Fruit fly (Drosophila melanogaster) whole organism, embryonic: ENCODE measurements around the gene CG32170.

ENCODE experiments used
- Atf-2 ChIP-seq: fragments of 200-800 bp; sonication (Bioruptor generic); optimal IDR thresholded peaks from 2 replicates; lab custom pipeline; 2016; ENCODE audit warnings: missing biosample characterization, missing genetic modification characterization
- B-H2 ChIP-seq: fragments of 200-800 bp; sonication (Bioruptor generic); optimal IDR thresholded peaks from 2 replicates; lab custom pipeline; 2018; ENCODE audit warnings: missing biosample characterization, mild to moderate bottlenecking, missing genetic modification characterization
- CG11560 ChIP-seq: fragments of 200-800 bp; sonication (Bioruptor generic); IDR thresholded peaks from 3 replicates; pipeline ENCODE4 v1.3.6; 2022; ENCODE audit warnings: missing biosample characterization, missing genetic modification characterization
- CG12659 ChIP-seq: fragments of 200-800 bp; sonication (Bioruptor generic); optimal IDR thresholded peaks from 3 replicates; lab custom pipeline; 2017; ENCODE audit warnings: mild to moderate bottlenecking, missing biosample characterization, missing genetic modification reagents, missing genetic modification characterization
- CG13775 ChIP-seq: fragments of 200-800 bp; sonication (Bioruptor generic); optimal IDR thresholded peaks from 3 replicates; lab custom pipeline; 2017; ENCODE audit warnings: missing biosample characterization, mild to moderate bottlenecking, missing genetic modification characterization
- CG14441 ChIP-seq: fragments of 200-800 bp; sonication (Bioruptor generic); IDR thresholded peaks from 2 replicates; pipeline ENCODE4 v1.3.6; 2022; ENCODE audit warnings: missing biosample characterization, missing genetic modification characterization
- CG15011 ChIP-seq: fragments of 200-800 bp; sonication (Bioruptor generic); optimal IDR thresholded peaks from 3 replicates; lab custom pipeline; 2018; ENCODE audit warnings: missing biosample characterization, mild to moderate bottlenecking, missing genetic modification characterization
- CG15269 ChIP-seq: fragments of 200-800 bp; sonication (Bioruptor generic); optimal IDR thresholded peaks from 2 replicates; lab custom pipeline; 2018; ENCODE audit warnings: missing biosample characterization, mild to moderate bottlenecking, missing genetic modification characterization, moderate library complexity
- CG1603 ChIP-seq: fragments of 200-800 bp; sonication (Bioruptor generic); optimal IDR thresholded peaks from 2 replicates; lab custom pipeline; 2019; ENCODE audit warnings: missing biosample characterization, mild to moderate bottlenecking, missing genetic modification characterization, moderate library complexity
- CG17829 ChIP-seq: fragments of 200-800 bp; optimal IDR thresholded peaks from 2 replicates; lab custom pipeline; 2019; ENCODE audit warnings: missing biosample characterization, mild to moderate bottlenecking, missing genetic modification characterization, moderate library complexity
- CG34422 ChIP-seq: fragments of 200-800 bp; sonication (Bioruptor generic); IDR thresholded peaks from 3 replicates; pipeline ENCODE4 v1.3.6; 2022; ENCODE audit warnings: missing biosample characterization, missing genetic modification characterization
- CG3995 ChIP-seq: fragments of 200-800 bp; sonication (Bioruptor generic); optimal IDR thresholded peaks from 3 replicates; lab custom pipeline; 2016; ENCODE audit warnings: missing biosample characterization, missing genetic modification characterization
- CG6689 ChIP-seq: fragments of 200-800 bp; sonication (Bioruptor generic); IDR thresholded peaks from 2 replicates; pipeline ENCODE4 v1.3.6; 2022; ENCODE audit warnings: missing biosample characterization, missing genetic modification characterization
- CG8290 ChIP-seq, 3 experiments: fragments of 200-800 bp; sonication (Bioruptor generic); optimal IDR thresholded peaks; 2 replicates each; lab custom pipeline; 2016 to 2019; ENCODE audit warnings: missing biosample characterization in 3 of 3, missing genetic modification characterization in 3 of 3, mild to moderate bottlenecking in 2 of 3, moderate library complexity in 1 of 3
- Deaf1 ChIP-seq: fragments of 200-800 bp; optimal IDR thresholded peaks from 3 replicates; lab custom pipeline; 2019; ENCODE audit warnings: missing biosample characterization, mild to moderate bottlenecking, missing genetic modification characterization, moderate library complexity
- Dfd ChIP-seq, 2 experiments: fragments of >200 bp; optimal IDR thresholded peaks; 2 replicates each; lab custom pipeline; 2017; ENCODE audit warnings: missing biosample characterization in 2 of 2, missing genetic modification characterization in 2 of 2
- Doc3 ChIP-seq: fragments of 200-800 bp; sonication (Bioruptor generic); IDR thresholded peaks from 3 replicates; pipeline ENCODE4 v1.3.6; 2022; ENCODE audit warnings: missing biosample characterization, missing genetic modification characterization; ENCODE audit not compliant: partially characterized antibody
- Dp ChIP-seq: fragments of 200-800 bp; sonication (Bioruptor generic); optimal IDR thresholded peaks from 2 replicates; lab custom pipeline; 2018; ENCODE audit warnings: missing biosample characterization, mild to moderate bottlenecking, missing genetic modification characterization, moderate library complexity
- Gsc ChIP-seq: fragments of 200-800 bp; sonication (Bioruptor generic); IDR thresholded peaks from 2 replicates; pipeline ENCODE4 v1.3.6; 2022; ENCODE audit warnings: missing biosample characterization, missing genetic modification characterization
- HLH3B ChIP-seq: fragments of 200-800 bp; sonication (Bioruptor generic); IDR thresholded peaks from 2 replicates; pipeline ENCODE4 v1.3.6; 2022; ENCODE audit warnings: missing biosample characterization, missing genetic modification characterization
- HmgD ChIP-seq: fragments of 200-800 bp; sonication (Bioruptor generic); optimal IDR thresholded peaks from 3 replicates; lab custom pipeline; 2016; ENCODE audit warnings: missing biosample characterization, missing genetic modification characterization
- Med ChIP-seq: fragments of 200-800 bp; sonication (Bioruptor generic); peaks from one replicate; lab custom pipeline; 2016; ENCODE audit warnings: missing biosample characterization, missing genetic modification characterization, mild to moderate bottlenecking, inconsistent platforms, moderate library complexity
- Neu2 ChIP-seq: fragments of 200-800 bp; sonication (Bioruptor generic); optimal IDR thresholded peaks from 3 replicates; lab custom pipeline; 2016; ENCODE audit warnings: missing biosample characterization, missing genetic modification characterization, borderline replicate concordance
- Nf-YC ChIP-seq: fragments of 200-800 bp; optimal IDR thresholded peaks from 3 replicates; lab custom pipeline; 2019; ENCODE audit warnings: missing biosample characterization, mild to moderate bottlenecking, missing genetic modification characterization, moderate library complexity
- NfI ChIP-seq: fragments of 200-800 bp; sonication (Bioruptor generic); optimal IDR thresholded peaks from 3 replicates; lab custom pipeline; 2018; ENCODE audit warnings: missing biosample characterization, mild to moderate bottlenecking, missing genetic modification characterization, moderate library complexity
- Sox102F ChIP-seq: fragments of 200-800 bp; sonication (Bioruptor generic); optimal IDR thresholded peaks from 2 replicates; lab custom pipeline; 2018; ENCODE audit warnings: missing biosample characterization, mild to moderate bottlenecking, missing genetic modification characterization, moderate library complexity
- Trl ChIP-seq, 3 experiments: fragments of >200 bp in 2 of 3; fragments of 200-800 bp in 1 of 3; sonication (Bioruptor generic) in 1 of 3; optimal IDR thresholded peaks; 2 replicates in 1 of 3; 3 replicates in 2 of 3; lab custom pipeline; 2016 to 2017; ENCODE audit warnings: missing biosample characterization in 1 of 3, missing genetic modification characterization in 1 of 3
- Vsx1 ChIP-seq: fragments of 200-800 bp; sonication (Bioruptor generic); optimal IDR thresholded peaks from 2 replicates; lab custom pipeline; 2017; ENCODE audit warnings: missing biosample characterization, mild to moderate bottlenecking, missing genetic modification characterization, missing genetic modification reagents
- abd-A ChIP-seq: fragments of 200-800 bp; sonication (Bioruptor generic); optimal IDR thresholded peaks from 3 replicates; lab custom pipeline; 2019; ENCODE audit warnings: missing biosample characterization, mild to moderate bottlenecking, missing genetic modification characterization, moderate library complexity
- ap ChIP-seq: fragments of 200-800 bp; sonication (Bioruptor generic); IDR thresholded peaks from 2 replicates; pipeline ENCODE4 v1.3.6; 2022; ENCODE audit warnings: missing biosample characterization, missing genetic modification characterization
- bowl ChIP-seq: fragments of 200-800 bp; sonication (Bioruptor generic); IDR thresholded peaks from 2 replicates; pipeline ENCODE4 v1.3.6; 2022; ENCODE audit warnings: missing biosample characterization, missing genetic modification characterization
- cg ChIP-seq: fragments of 200-800 bp; sonication (Bioruptor generic); optimal IDR thresholded peaks from 3 replicates; lab custom pipeline; 2019; ENCODE audit warnings: missing biosample characterization, mild to moderate bottlenecking, missing genetic modification characterization, moderate library complexity
- chinmo ChIP-seq: fragments of 200-800 bp; sonication (Bioruptor generic); IDR thresholded peaks from 4 replicates; pipeline ENCODE4 v1.3.6; 2022; ENCODE audit warnings: missing biosample characterization, missing genetic modification characterization; ENCODE audit not compliant: partially characterized antibody
- eyg ChIP-seq: fragments of 200-800 bp; sonication (Bioruptor generic); optimal IDR thresholded peaks from 3 replicates; lab custom pipeline; 2016; ENCODE audit warnings: missing biosample characterization, missing genetic modification characterization
- ftz-f1 ChIP-seq: fragments of 200-800 bp; sonication (Bioruptor generic); optimal IDR thresholded peaks from 2 replicates; lab custom pipeline; 2016; ENCODE audit warnings: missing biosample characterization, missing genetic modification characterization
- kah ChIP-seq: fragments of 200-800 bp; sonication (Bioruptor generic); optimal IDR thresholded peaks from 2 replicates; lab custom pipeline; 2018; ENCODE audit warnings: missing biosample characterization, mild to moderate bottlenecking, missing genetic modification characterization
- luna ChIP-seq: fragments of 200-800 bp; sonication (Bioruptor generic); optimal IDR thresholded peaks from 2 replicates; lab custom pipeline; 2016; ENCODE audit warnings: missing biosample characterization, missing genetic modification characterization
- nerfin-2 ChIP-seq: fragments of 200-800 bp; sonication (Bioruptor generic); IDR thresholded peaks from 2 replicates; pipeline ENCODE4 v1.3.6; 2022; ENCODE audit warnings: missing biosample characterization, missing genetic modification characterization; ENCODE audit not compliant: partially characterized antibody
- otp ChIP-seq: fragments of 200-800 bp; sonication (Bioruptor generic); IDR thresholded peaks from 3 replicates; pipeline ENCODE4, ENCODE4 v1.3.6; 2022; ENCODE audit warnings: missing biosample characterization, missing genetic modification characterization
- pan ChIP-seq, 4 experiments: fragments of >200 bp in 3 of 4; fragments of 200-800 bp in 1 of 4; sonication (Bioruptor generic) in 1 of 4; optimal IDR thresholded peaks in 3 of 4; IDR thresholded peaks in 1 of 4; 2 replicates each; pipeline versions ENCODE4 v1.3.6 to Lab custom; 2017 to 2022; ENCODE audit warnings: missing biosample characterization in 2 of 4, missing genetic modification characterization in 2 of 4, mixed read lengths in 1 of 4
- pb ChIP-seq: fragments of 200-800 bp; sonication (Bioruptor generic); optimal IDR thresholded peaks from 3 replicates; lab custom pipeline; 2016; ENCODE audit warnings: missing biosample characterization, missing genetic modification characterization
- phol ChIP-seq: fragments of 200-800 bp; sonication (Bioruptor generic); optimal IDR thresholded peaks from 3 replicates; lab custom pipeline; 2018; ENCODE audit warnings: missing biosample characterization, mild to moderate bottlenecking, missing genetic modification characterization, moderate library complexity
- prd ChIP-seq, 3 experiments: fragments of >200 bp in 2 of 3; fragments of 200-800 bp in 1 of 3; sonication (Bioruptor generic) in 1 of 3; optimal IDR thresholded peaks in 2 of 3; IDR thresholded peaks in 1 of 3; 2 replicates in 2 of 3; 3 replicates in 1 of 3; pipeline versions ENCODE4 v1.3.6 to Lab custom; 2017 to 2022; ENCODE audit warnings: missing biosample characterization in 1 of 3, missing genetic modification characterization in 1 of 3
- salm ChIP-seq: fragments of 200-800 bp; sonication (Bioruptor generic); optimal IDR thresholded peaks from 2 replicates; lab custom pipeline; 2018; ENCODE audit warnings: missing biosample characterization, mild to moderate bottlenecking, missing genetic modification characterization
- schlank ChIP-seq: fragments of 200-800 bp; sonication (Bioruptor generic); optimal IDR thresholded peaks from 2 replicates; lab custom pipeline; 2018; ENCODE audit warnings: missing biosample characterization, mild to moderate bottlenecking, missing genetic modification characterization
- sens ChIP-seq: fragments of 200-800 bp; sonication (Bioruptor generic); peaks from one replicate; lab custom pipeline; 2016; ENCODE audit warnings: missing biosample characterization, missing genetic modification characterization
- stwl ChIP-seq: fragments of 200-800 bp; sonication (Bioruptor generic); optimal IDR thresholded peaks from 3 replicates; lab custom pipeline; 2018; ENCODE audit warnings: missing biosample characterization, mild to moderate bottlenecking, missing genetic modification characterization, moderate library complexity
- wdn ChIP-seq: fragments of 200-800 bp; sonication (Bioruptor generic); IDR thresholded peaks from 2 replicates; pipeline ENCODE4 v1.3.6; 2022; ENCODE audit warnings: missing biosample characterization, missing genetic modification characterization

Gene CG32170

DNA sequence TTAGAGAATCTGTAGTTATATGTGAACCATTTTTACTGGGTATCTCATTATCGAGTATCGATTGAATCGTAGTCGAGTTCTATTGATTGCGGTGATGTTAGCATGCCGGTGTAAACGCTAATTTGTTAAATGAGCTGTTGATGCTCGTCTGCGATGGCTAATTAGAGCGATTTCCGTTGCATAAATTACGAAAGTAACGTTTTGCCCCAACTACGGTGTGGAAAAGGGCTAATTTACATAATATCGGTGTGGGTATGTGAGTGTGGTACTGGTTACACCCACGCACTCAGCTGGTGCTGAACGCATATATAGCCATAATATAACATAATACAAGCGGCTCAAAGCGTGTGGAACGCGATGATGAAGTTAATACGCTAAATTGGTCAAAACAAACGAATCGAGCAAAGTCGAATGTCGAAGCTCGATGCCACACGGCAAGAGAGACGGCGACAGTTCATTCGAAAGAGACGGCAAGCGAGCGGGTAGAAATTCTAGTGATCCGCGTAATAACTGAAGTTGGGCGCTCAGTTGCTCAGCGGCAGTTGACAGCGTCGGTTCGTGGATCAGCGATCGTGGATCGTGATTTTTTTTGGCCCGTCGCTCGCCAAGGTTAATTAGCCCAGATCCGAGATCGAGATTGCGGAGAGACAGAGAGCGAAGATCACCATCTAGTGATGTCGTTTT lies at the start of gene CG32170 (continued):
- TF ChIP-seq CG12659 (GFP tag; lab: Kevin White, UChicago) (no peak), eyg (no peak), B-H2 (GFP tag; lab: Kevin White, UChicago) (peak; percentile 65), CG11560 (no peak), CG8290 (GFP tag; optimal IDR thresholded peaks at IDR 0.05; lab: Kevin White, UChicago) (no peak), CG8290 (tag; optimal IDR thresholded peaks at IDR 0.05; lab: Kevin White, UChicago) (peak in 1 of 2 experiments; percentile 19), bowl (GFP tag; lab: Robert Waterston, UW) (no peak), Nf-YC (peak; percentile 23), pan (optimal IDR thresholded peaks at IDR 0.05; lab: Kevin White, UChicago) (no peak), pan (GFP tag; optimal IDR thresholded peaks at IDR 0.05 in 1 of 2, IDR thresholded peaks at IDR 0.05 in 1 of 2) (peak in 1 of 2 experiments; percentile 38), chinmo (peak; percentile 93; the same call in 3 of the 4 replicates), NfI (GFP tag; lab: Kevin White, UChicago) (no peak), CG15269 (tag; lab: Kevin White, UChicago) (peak; percentile 51), CG34422 (no peak), kah (no peak), CG17829 (tag; lab: Kevin White, UChicago) (no peak), Neu2 (GFP tag; lab: Kevin White, UChicago) (no peak), pb (GFP tag; lab: Kevin White, UChicago) (no peak), ap (GFP tag; lab: Robert Waterston, UW) (no peak), CG13775 (GFP tag; lab: Kevin White, UChicago) (no peak), prd (optimal IDR thresholded peaks at IDR 0.05; lab: Kevin White, UChicago) (no peak), prd (GFP tag; IDR thresholded peaks at IDR 0.05; lab: Robert Waterston, UW) (no peak), luna (GFP tag; lab: Kevin White, UChicago) (no peak), sens (GFP tag; lab: Kevin White, UChicago) (no peak), Doc3 (GFP tag; lab: Robert Waterston, UW) (no peak), nerfin-2 (no peak), Atf-2 (GFP tag; lab: Kevin White, UChicago) (no peak), Trl (optimal IDR thresholded peaks at IDR 0.05; lab: Kevin White, UChicago) (peak in 1 of 2 experiments; percentile 11), Trl (GFP tag; optimal IDR thresholded peaks at IDR 0.05; lab: Kevin White, UChicago) (no peak), ftz-f1 (GFP tag; lab: Kevin White, UChicago) (peak; percentile 80), Vsx1 (GFP tag; lab: Kevin White, UChicago) (peak; percentile 68), CG3995 (no peak), wdn (GFP tag; lab: Robert Waterston, UW) (no peak), phol (no peak), CG14441 (no peak), CG6689 (GFP tag; lab: Robert Waterston, UW) (no peak), CG1603 (no peak), Sox102F (GFP tag; lab: Kevin White, UChicago) (no peak), abd-A (tag; lab: Kevin White, UChicago) (peak; percentile 81)

DNA sequence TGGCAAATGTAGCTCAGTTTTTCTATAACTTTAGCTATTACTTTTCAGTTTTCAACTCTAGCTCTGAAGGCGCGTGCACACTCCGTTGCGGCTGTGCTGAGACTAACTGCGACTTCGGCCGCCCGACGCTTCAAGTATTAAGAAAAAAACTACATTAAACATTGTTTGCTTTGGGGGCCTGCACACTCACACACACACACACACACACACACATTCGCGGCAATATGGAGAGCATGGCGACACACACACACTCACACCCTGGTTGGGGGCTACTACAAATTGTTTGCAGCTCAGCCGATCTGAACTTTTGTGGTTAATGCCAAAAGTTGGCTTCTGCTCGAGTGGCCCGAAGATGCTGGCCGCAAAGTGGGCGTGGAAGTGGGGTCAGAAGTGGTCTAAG lies 48.1 kb upstream of the CG32170 start, which contains the start of gene CG13024:
Gene CG13024 (minus strand): TSS at position 108 of the 400 bp plus-strand sequence.
- TF ChIP-seq bowl (GFP tag; lab: Robert Waterston, UW) = 0 out of 2 replicates have a peak, but pooled peaks have one; percentile 5
- 0 out of 2 replicates have a peak, but pooled peaks have one; percentile 5 for TF ChIP-seq HLH3B (GFP tag; lab: Robert Waterston, UW)
- TF ChIP-seq Gsc (GFP tag; lab: Robert Waterston, UW) = no peak
- no peak for TF ChIP-seq schlank
- peak in 1 of 2 experiments; percentile 8 for TF ChIP-seq Dfd (GFP tag; optimal IDR thresholded peaks at IDR 0.05; lab: Kevin White, UChicago)
- TF ChIP-seq CG34422 = no peak
- no peak for TF ChIP-seq Dp
- TF ChIP-seq stwl (tag; lab: Kevin White, UChicago) = no peak
- TF ChIP-seq CG15011 (GFP tag; lab: Kevin White, UChicago) = no peak
- no peak for TF ChIP-seq HmgD (GFP tag; lab: Kevin White, UChicago)
- TF ChIP-seq chinmo = peak; percentile 80; the same call in 2 of the 4 replicates
- TF ChIP-seq cg (GFP tag; lab: Kevin White, UChicago) = peak; percentile 43
- peak; percentile 53 for TF ChIP-seq Med
- TF ChIP-seq Deaf1 (tag; lab: Kevin White, UChicago) = peak; percentile 41
- TF ChIP-seq salm = no peak
- peak; percentile 28; the same call in 1 of the 3 replicates for TF ChIP-seq otp (GFP tag; lab: Robert Waterston, UW)
